Fruit fly (Drosophila melanogaster) S2 (cell line): ENCODE results near the gene Snx1.

Experiments
- CG8478 ChIP-seq: fragments of >200 bp; optimal IDR thresholded peaks from 2 replicates; lab custom pipeline; 2018
- CTCF ChIP-seq, 2 experiments: fragments of >200 bp; optimal IDR thresholded peaks; 2 replicates each; lab custom pipeline; 2018

dm6 chr2L:3482712-3483111, 33.2 kb downstream of the Snx1 start:
- no peak for TF ChIP-seq CG8478 (lab: Kevin White, UChicago)
- TF ChIP-seq CTCF (optimal IDR thresholded peaks at IDR 0.05; lab: Kevin White, UChicago): no peak
